Worm (Caenorhabditis elegans) whole organism, L4/young adult: ENCODE results near the gene R160.12.

Source experiments
- W03F9.2 ChIP-seq: fragments of 150-350 bp; optimal IDR thresholded peaks from 2 replicates; lab custom pipeline; 2014; ENCODE audit warnings: missing biosample characterization, missing genetic modification characterization
- dao-5 ChIP-seq: sonication (generic microtip); optimal IDR thresholded peaks from 2 replicates; lab custom pipeline; 2016; ENCODE audit warnings: missing genotype, missing genetic modification characterization, moderate library complexity, missing compliant biosample characterization
- him-1 ChIP-seq: sonication (generic microtip); optimal IDR thresholded peaks from 2 replicates; lab custom pipeline; 2016; ENCODE audit warnings: missing genotype, missing genetic modification reagents, missing genetic modification characterization, missing compliant biosample characterization

- no peak for TF ChIP-seq him-1 (tag; lab: Kevin White, UChicago)
- TF ChIP-seq dao-5 = no peak
- no peak for TF ChIP-seq W03F9.2 (tag; lab: Kevin White, UChicago)
Observed at ce11 chrX:4328816-4329215, 48.8 kb downstream of the R160.12 start, which contains the start of gene C24A8.5.
